Worm (Caenorhabditis elegans): ENCODE data around the gene glb-24.
"Not testable (repeated sequence)": the region's sequence is repeated elsewhere in the genome, so short reads cannot be mapped to it uniquely, and the experiment has no call there.

The glb-24 gene

ce11 chrV:12897338-12897737, 11.6 kb upstream of the glb-24 start:
- TF ChIP-seq unc-62 (GFP tag; optimal IDR thresholded peaks at IDR 0.05), result no peak

ce11 chrV:12896850-12897249, 11.1 kb upstream of the glb-24 start:
- no peak for TF ChIP-seq unc-62 (GFP tag; optimal IDR thresholded peaks at IDR 0.05)

- no peak for TF ChIP-seq unc-62 (GFP tag; optimal IDR thresholded peaks at IDR 0.05)
Measured at ce11 chrV:12895772-12896171, 10.0 kb upstream of the glb-24 start, which contains the start of gene ttbk-7. Gene ttbk-7, minus strand, starts transcription at chrV:12895872.

ce11 chrV:12882370-12882769, 3.4 kb downstream of the glb-24 start:
- no peak for TF ChIP-seq unc-62 (GFP tag; optimal IDR thresholded peaks at IDR 0.05)

ce11 chrV:12881396-12881795, 4.4 kb downstream of the glb-24 start:
- TF ChIP-seq unc-62 (GFP tag; optimal IDR thresholded peaks at IDR 0.05), result no peak

ce11 chrV:12879349-12879748, 6.4 kb downstream of the glb-24 start:
- no peak for TF ChIP-seq unc-62 (GFP tag; optimal IDR thresholded peaks at IDR 0.05)

ce11 chrV:12877579-12877978, 8.2 kb downstream of the glb-24 start:
- TF ChIP-seq unc-62 (GFP tag; optimal IDR thresholded peaks at IDR 0.05), result no peak

- no peak for TF ChIP-seq unc-62 (GFP tag; optimal IDR thresholded peaks at IDR 0.05)
Measured at ce11 chrV:12876708-12877107, 9.1 kb downstream of the glb-24 start.

- TF ChIP-seq unc-62 (GFP tag; optimal IDR thresholded peaks at IDR 0.05), result no peak
Measured at ce11 chrV:12875850-12876249, 9.9 kb downstream of the glb-24 start.

ce11 chrV:12871753-12872152, 14.0 kb downstream of the glb-24 start, which contains the start of gene bus-19:
Gene bus-19, plus strand, starts transcription at chrV:12872053.
- TF ChIP-seq unc-62 (GFP tag; optimal IDR thresholded peaks at IDR 0.05), result no peak

ce11 chrV:12870740-12871139, 15.0 kb downstream of the glb-24 start:
- TF ChIP-seq unc-62 (GFP tag; optimal IDR thresholded peaks at IDR 0.05), result no peak

- no peak for TF ChIP-seq unc-62 (GFP tag; optimal IDR thresholded peaks at IDR 0.05)
Measured at ce11 chrV:12869948-12870347, 15.8 kb downstream of the glb-24 start, which contains the start of gene T07F10.3. Gene T07F10.3, minus strand, starts transcription at chrV:12870045.

- TF ChIP-seq unc-62 (GFP tag; optimal IDR thresholded peaks at IDR 0.05), result no peak
Measured at ce11 chrV:12867997-12868396, 17.8 kb downstream of the glb-24 start, which contains the start of gene nspg-1. Gene nspg-1, minus strand, starts transcription at chrV:12868097.

- TF ChIP-seq unc-62 (GFP tag; optimal IDR thresholded peaks at IDR 0.05), result not testable (repeated sequence)
Measured at ce11 chrV:12865615-12866014, 20.1 kb downstream of the glb-24 start, which contains the start of gene T07F10.5. Gene T07F10.5, plus strand, starts transcription at chrV:12865915.

- TF ChIP-seq unc-62 (GFP tag; optimal IDR thresholded peaks at IDR 0.05), result no peak
Measured at ce11 chrV:12859144-12859543, 26.6 kb downstream of the glb-24 start, which contains the start of gene anp-1. Gene anp-1, plus strand, starts transcription at chrV:12859444.

- TF ChIP-seq unc-62 (GFP tag; optimal IDR thresholded peaks at IDR 0.05), result no peak
Measured at ce11 chrV:12854766-12855165, 31.0 kb downstream of the glb-24 start, which contains the start of gene C44H9.7. Gene C44H9.7, minus strand, starts transcription at chrV:12854866.

ce11 chrV:12852355-12852754, 33.4 kb downstream of the glb-24 start:
- TF ChIP-seq unc-62 (GFP tag; optimal IDR thresholded peaks at IDR 0.05), result no peak

ce11 chrV:12849736-12850135, 36.0 kb downstream of the glb-24 start, which contains the start of gene C44H9.5:
Gene C44H9.5, minus strand, starts transcription at chrV:12849864.
- no peak for TF ChIP-seq unc-62 (GFP tag; optimal IDR thresholded peaks at IDR 0.05)
